Worm (Caenorhabditis elegans): Measurements from ENCODE around the gene T06E6.10.

T06E6.10 gene

ce11 chrV:15445437-15445836, 27.5 kb downstream of the T06E6.10 start, which contains the start of gene srh-239:
TSS of gene srh-239 (plus strand) at chrV:15445737.
- no peak for TF ChIP-seq unc-62 (GFP tag; optimal IDR thresholded peaks at IDR 0.05)

DNA sequence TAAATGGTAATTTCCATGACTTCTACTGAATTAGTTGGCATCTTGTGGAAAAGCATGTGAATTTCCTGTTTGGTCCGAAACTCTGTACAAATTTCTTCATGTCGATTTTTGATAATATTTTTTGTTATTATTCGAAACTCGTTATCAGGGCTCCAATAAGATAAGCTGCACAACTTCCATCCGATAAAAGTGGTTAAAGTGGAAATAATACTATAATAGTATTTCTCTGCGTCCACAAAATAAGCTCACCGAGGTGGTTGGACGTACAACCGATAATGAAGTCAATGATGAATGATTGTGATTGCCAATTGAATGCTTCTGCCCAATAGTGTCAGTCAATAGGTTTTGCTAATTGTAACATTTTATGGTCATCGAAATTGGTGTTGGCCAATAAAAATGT, 30.5 kb downstream of the T06E6.10 start, which contains the start of gene T26H5.4:
Gene T26H5.4 (minus strand): TSS at position 294 of the 400 bp plus-strand sequence.
- TF ChIP-seq unc-62 (GFP tag; optimal IDR thresholded peaks at IDR 0.05): no peak

- TF ChIP-seq unc-62 (GFP tag; optimal IDR thresholded peaks at IDR 0.05): no peak
These were observed 30.9 kb downstream of the T06E6.10 start, which contains the start of gene T26H5.14 for ce11 chrV:15448865-15449264. TSS of gene T26H5.14 (plus strand) at chrV:15449165.

ce11 chrV:15451421-15451820, 33.5 kb downstream of the T06E6.10 start, which contains the start of gene srw-33:
TSS of gene srw-33 (minus strand) at chrV:15451521.
- TF ChIP-seq unc-62 (GFP tag; optimal IDR thresholded peaks at IDR 0.05): no peak

DNA sequence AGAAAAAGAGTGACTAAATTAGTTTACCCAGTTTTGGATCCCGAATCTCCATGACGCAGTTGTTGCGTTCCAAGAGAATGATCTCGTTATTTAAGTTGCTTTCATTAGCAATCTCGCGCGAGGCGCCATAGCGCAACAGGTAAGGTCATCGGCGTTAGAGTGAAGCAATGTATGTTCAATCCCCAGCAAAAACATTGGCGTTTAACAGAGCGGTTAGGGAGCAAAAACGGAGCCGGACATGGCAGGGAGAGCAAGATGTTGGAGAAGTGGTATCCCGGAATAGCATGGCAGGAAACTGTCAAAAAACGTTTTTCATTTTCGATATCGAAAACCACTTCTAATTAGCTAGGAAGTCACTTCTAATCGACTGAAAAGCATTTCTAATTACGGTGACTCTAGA, 36.4 kb downstream of the T06E6.10 start:
- no peak for TF ChIP-seq unc-62 (GFP tag; optimal IDR thresholded peaks at IDR 0.05)

DNA sequence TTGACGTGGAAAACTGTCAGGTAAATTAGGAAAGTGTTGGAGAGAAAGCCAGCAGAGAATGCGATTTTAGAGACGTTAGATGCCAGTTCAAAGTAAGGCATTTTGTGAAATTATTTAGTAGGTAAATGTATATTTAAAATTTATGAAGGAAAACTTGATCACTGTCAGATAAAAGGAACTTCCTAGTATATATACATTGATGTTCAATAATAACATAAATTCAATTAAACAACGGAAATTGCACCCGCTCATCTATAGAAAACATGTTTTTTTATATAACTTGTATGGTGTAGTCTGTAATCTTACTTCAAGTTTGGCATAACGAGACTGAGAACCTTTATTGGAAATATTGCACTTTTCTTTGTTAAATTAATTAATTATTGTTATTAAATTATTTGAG, 41.2 kb downstream of the T06E6.10 start, which contains the start of gene str-71:
Gene str-71 (minus strand): TSS at position 101 of the 400 bp plus-strand sequence.
- TF ChIP-seq unc-62 (GFP tag; optimal IDR thresholded peaks at IDR 0.05): no peak

- TF ChIP-seq unc-62 (GFP tag; optimal IDR thresholded peaks at IDR 0.05): no peak
These were observed 46.5 kb downstream of the T06E6.10 start, which contains the start of gene rocf-1 for ce11 chrV:15464402-15464801. TSS of gene rocf-1 (minus strand) at chrV:15464502.

ce11 chrV:15465032-15465727, 47.3 kb downstream of the T06E6.10 start, which contains the start of gene pqn-71:
TSS of gene pqn-71 (plus strand) at chrV:15465677.
- TF ChIP-seq unc-62 (GFP tag; optimal IDR thresholded peaks at IDR 0.05): no peak

- no peak for TF ChIP-seq unc-62 (GFP tag; optimal IDR thresholded peaks at IDR 0.05)
These were observed 48.1 kb downstream of the T06E6.10 start for ce11 chrV:15466017-15466416.

- TF ChIP-seq unc-62 (GFP tag; optimal IDR thresholded peaks at IDR 0.05): no peak
These were observed 48.8 kb downstream of the T06E6.10 start for ce11 chrV:15466719-15467118.

All from whole organism, dauer.